Fruit fly (Drosophila melanogaster): Measurements from ENCODE around the gene CG18231.

The CG18231 gene

dm6 chr3L:18607162-18607561 is at the start of gene CG18231:
Gene CG18231 (plus strand): TSS chr3L:18607462.
- TF ChIP-seq Hr4 (GFP tag; optimal IDR thresholded peaks at IDR 0.05) (no peak), eg (GFP tag; IDR thresholded peaks at IDR 0.05) (no peak), dsx (GFP tag; optimal IDR thresholded peaks at IDR 0.05; ENCODE audit: poor library complexity, severe bottlenecking) (no peak), vri (GFP tag; optimal IDR thresholded peaks at IDR 0.05) (no peak), CG3919 (GFP tag; optimal IDR thresholded peaks at IDR 0.05) (no peak), CG15336 (GFP tag; IDR thresholded peaks at IDR 0.05) (no peak), Sox102F (GFP tag; optimal IDR thresholded peaks at IDR 0.05) (no peak), CG1621 (tag; optimal IDR thresholded peaks at IDR 0.05) (no peak), Ets96B (tag; optimal IDR thresholded peaks at IDR 0.05) (no peak), CG4318 (GFP tag; optimal IDR thresholded peaks at IDR 0.05) (no peak), CG6163 (GFP tag; IDR thresholded peaks at IDR 0.05) (no peak), OdsH (GFP tag; optimal IDR thresholded peaks at IDR 0.05) (no peak)

dm6 chr3L:18559958-18560357 is 47.3 kb upstream of the CG18231 start, which contains the start of gene AstC-R1:
Gene AstC-R1 (plus strand): TSS chr3L:18560258.
- TF ChIP-seq CG8119 (GFP tag; IDR thresholded peaks at IDR 0.05) (peak; percentile 34; the same call in 1 of the 3 replicates), salr (GFP tag; optimal IDR thresholded peaks at IDR 0.05) (no peak)

dm6 chr3L:18588387-18588786 is 18.9 kb upstream of the CG18231 start, which contains the start of gene CG7271:
Gene CG7271 (plus strand): TSS chr3L:18588759.
- no peak for TF ChIP-seq Gug (GFP tag; IDR thresholded peaks at IDR 0.05)
- no peak for TF ChIP-seq Ets21C (GFP tag; optimal IDR thresholded peaks at IDR 0.05)
- TF ChIP-seq CG4318 (GFP tag; optimal IDR thresholded peaks at IDR 0.05): no peak
- no peak for TF ChIP-seq CG31627 (GFP tag; optimal IDR thresholded peaks at IDR 0.05)
- no peak for TF ChIP-seq lz (GFP tag; optimal IDR thresholded peaks at IDR 0.05)
- no peak for TF ChIP-seq CG8632 (GFP tag; optimal IDR thresholded peaks at IDR 0.05)

dm6 chr3L:18593671-18594070 is 13.6 kb upstream of the CG18231 start, which contains the start of gene term:
Gene term (minus strand): TSS chr3L:18593771.
- TF ChIP-seq CG11294 (GFP tag; IDR thresholded peaks at IDR 0.05): no peak
- TF ChIP-seq Eip93F (GFP tag; optimal IDR thresholded peaks at IDR 0.05): no peak
- TF ChIP-seq Sox14 (GFP tag; optimal IDR thresholded peaks at IDR 0.05): no peak
- TF ChIP-seq CG10631 (GFP tag; optimal IDR thresholded peaks at IDR 0.05): no peak
- no peak for TF ChIP-seq pdm3 (GFP tag; optimal IDR thresholded peaks at IDR 0.05)
- no peak for TF ChIP-seq CG8119 (GFP tag; IDR thresholded peaks at IDR 0.05)
- no peak for TF ChIP-seq fkh (GFP tag; optimal IDR thresholded peaks at IDR 0.05)
- no peak for TF ChIP-seq Smox (GFP tag; optimal IDR thresholded peaks at IDR 0.05)
- TF ChIP-seq CG4318 (GFP tag; optimal IDR thresholded peaks at IDR 0.05): no peak
- TF ChIP-seq Ets21C (GFP tag; optimal IDR thresholded peaks at IDR 0.05): no peak
- no peak for TF ChIP-seq CG9139 (GFP tag; optimal IDR thresholded peaks at IDR 0.05)
- TF ChIP-seq eg (GFP tag; IDR thresholded peaks at IDR 0.05): no peak
- no peak for TF ChIP-seq vri (GFP tag; optimal IDR thresholded peaks at IDR 0.05)
- TF ChIP-seq CG32006 (GFP tag; optimal IDR thresholded peaks at IDR 0.05): no peak

- TF ChIP-seq CG11294 (GFP tag; IDR thresholded peaks at IDR 0.05) (no peak), CG8632 (GFP tag; optimal IDR thresholded peaks at IDR 0.05) (no peak), CG6808 (GFP tag; optimal IDR thresholded peaks at IDR 0.05) (no peak), CG3032 (tag; optimal IDR thresholded peaks at IDR 0.05) (no peak), Eip93F (GFP tag; optimal IDR thresholded peaks at IDR 0.05) (no peak), ss (GFP tag; optimal IDR thresholded peaks at IDR 0.05) (no peak), Eip78C (GFP tag) (no peak), CG7368 (GFP tag; optimal IDR thresholded peaks at IDR 0.05) (no peak), vri (GFP tag; optimal IDR thresholded peaks at IDR 0.05) (no peak), CG31627 (GFP tag; optimal IDR thresholded peaks at IDR 0.05) (no peak), Hr4 (GFP tag; optimal IDR thresholded peaks at IDR 0.05) (no peak), eg (GFP tag; IDR thresholded peaks at IDR 0.05) (no peak), Lpt (GFP tag; optimal IDR thresholded peaks at IDR 0.05) (no peak), spab (GFP tag; optimal IDR thresholded peaks at IDR 0.05) (no peak), Eip75B (GFP tag; optimal IDR thresholded peaks at IDR 0.05) (no peak), CG11902 (GFP tag; optimal IDR thresholded peaks at IDR 0.05) (no peak)
Observed at dm6 chr3L:18603125-18603524, 4.1 kb upstream of the CG18231 start, which contains the start of gene CG18234. Gene CG18234 (plus strand): TSS chr3L:18603425.

Data from whole organism, prepupa.